Fruit fly (Drosophila melanogaster) whole organism, embryonic: ENCODE measurements around the gene CG2006.

Experiments used
- Atf-2 ChIP-seq: fragments of 200-800 bp; sonication (Bioruptor generic); optimal IDR thresholded peaks from 2 replicates; lab custom pipeline; 2016; ENCODE audit warnings: missing biosample characterization, missing genetic modification characterization
- Awh ChIP-seq: fragments of 200-800 bp; sonication (Bioruptor generic); IDR thresholded peaks from 2 replicates; pipeline ENCODE4, ENCODE4 v1.3.6; 2022; ENCODE audit warnings: missing biosample characterization, missing genetic modification characterization
- CG10366 ChIP-seq: fragments of 200-800 bp; sonication (Bioruptor generic); IDR thresholded peaks from 2 replicates; pipeline ENCODE4 v1.3.6; 2022; ENCODE audit warnings: missing biosample characterization, missing genetic modification characterization
- CG10654 ChIP-seq: fragments of 200-800 bp; sonication (Bioruptor generic); optimal IDR thresholded peaks from 2 replicates; lab custom pipeline; 2016; ENCODE audit warnings: missing biosample characterization, missing genetic modification characterization
- CG10979 ChIP-seq: fragments of 200-800 bp; sonication (Bioruptor generic); optimal IDR thresholded peaks from 2 replicates; lab custom pipeline; 2018; ENCODE audit warnings: missing biosample characterization, mild to moderate bottlenecking, missing genetic modification characterization, moderate library complexity
- CG11093 ChIP-seq: fragments of 200-800 bp; sonication (Bioruptor generic); IDR thresholded peaks from 3 replicates; pipeline ENCODE4 v1.3.6; 2022; ENCODE audit warnings: missing biosample characterization, missing genetic modification characterization
- CG11560 ChIP-seq: fragments of 200-800 bp; sonication (Bioruptor generic); IDR thresholded peaks from 3 replicates; pipeline ENCODE4 v1.3.6; 2022; ENCODE audit warnings: missing biosample characterization, missing genetic modification characterization
- CG11696 ChIP-seq: fragments of 200-800 bp; sonication (Bioruptor generic); IDR thresholded peaks from 2 replicates; pipeline ENCODE4 v1.3.6; 2022; ENCODE audit warnings: missing biosample characterization, missing genetic modification characterization
- CG13287 ChIP-seq: fragments of 200-800 bp; sonication (Bioruptor generic); IDR thresholded peaks from 2 replicates; pipeline ENCODE4 v1.3.6; 2022; ENCODE audit warnings: missing biosample characterization, missing genetic modification characterization; ENCODE audit not compliant: partially characterized antibody
- CG15269 ChIP-seq: fragments of 200-800 bp; sonication (Bioruptor generic); optimal IDR thresholded peaks from 2 replicates; lab custom pipeline; 2018; ENCODE audit warnings: missing biosample characterization, mild to moderate bottlenecking, missing genetic modification characterization, moderate library complexity
- CG15696 ChIP-seq: fragments of 200-800 bp; sonication (Bioruptor generic); optimal IDR thresholded peaks from 2 replicates; lab custom pipeline; 2019; ENCODE audit warnings: missing biosample characterization, mild to moderate bottlenecking, missing genetic modification characterization, moderate library complexity
- CG1602 ChIP-seq: fragments of 200-800 bp; sonication (Bioruptor generic); optimal IDR thresholded peaks from 3 replicates; lab custom pipeline; 2016; ENCODE audit warnings: missing biosample characterization, missing genetic modification characterization
- CG16779 ChIP-seq: fragments of 200-800 bp; sonication (Bioruptor generic); IDR thresholded peaks from 2 replicates; pipeline ENCODE4 v1.3.6; 2022; ENCODE audit warnings: missing biosample characterization, missing genetic modification characterization
- CG1792 ChIP-seq: fragments of 200-800 bp; sonication (Bioruptor generic); optimal IDR thresholded peaks from 2 replicates; lab custom pipeline; 2016; ENCODE audit warnings: missing biosample characterization, missing genetic modification characterization
- CG18011 ChIP-seq: fragments of 200-800 bp; sonication (Bioruptor generic); optimal IDR thresholded peaks from 2 replicates; lab custom pipeline; 2017; ENCODE audit warnings: missing biosample characterization, missing genetic modification characterization, mild to moderate bottlenecking, moderate library complexity, missing genotype
- CG2120 ChIP-seq: fragments of 200-800 bp; sonication (Bioruptor generic); optimal IDR thresholded peaks from 3 replicates; lab custom pipeline; 2016; ENCODE audit warnings: missing biosample characterization, missing genetic modification characterization
- CG32767 ChIP-seq: fragments of 200-800 bp; sonication (Bioruptor generic); IDR thresholded peaks from 2 replicates; pipeline ENCODE4 v1.3.6; 2022; ENCODE audit warnings: missing biosample characterization, missing genetic modification characterization
- CG3726 ChIP-seq: fragments of 200-800 bp; sonication (Bioruptor generic); IDR thresholded peaks from 3 replicates; pipeline ENCODE4, ENCODE4 v1.3.6; 2022; ENCODE audit warnings: missing biosample characterization, missing genetic modification characterization
- CG3838 ChIP-seq: fragments of 200-800 bp; sonication (Bioruptor generic); optimal IDR thresholded peaks from 3 replicates; lab custom pipeline; 2016; ENCODE audit warnings: missing biosample characterization, missing genetic modification characterization
- CG4282 ChIP-seq: fragments of 200-800 bp; sonication (Bioruptor generic); optimal IDR thresholded peaks from 2 replicates; lab custom pipeline; 2016; ENCODE audit warnings: missing biosample characterization, missing genetic modification characterization
- CG4730 ChIP-seq: fragments of 200-800 bp; sonication (Bioruptor generic); IDR thresholded peaks from 2 replicates; pipeline ENCODE4 v1.3.6; 2022; ENCODE audit warnings: missing biosample characterization, missing genetic modification characterization
- CG8089 ChIP-seq: fragments of 200-800 bp; sonication (Bioruptor generic); optimal IDR thresholded peaks from 3 replicates; lab custom pipeline; 2016; ENCODE audit warnings: missing biosample characterization, missing genetic modification characterization
- Chrac-16 ChIP-seq: fragments of 200-800 bp; sonication (Bioruptor generic); optimal IDR thresholded peaks from 3 replicates; lab custom pipeline; 2016; ENCODE audit warnings: missing biosample characterization, missing genetic modification characterization
- HLH4C ChIP-seq: fragments of 200-800 bp; sonication (Bioruptor generic); IDR thresholded peaks from 3 replicates; pipeline ENCODE4 v1.3.6; 2022; ENCODE audit warnings: missing biosample characterization, missing genetic modification characterization; ENCODE audit not compliant: partially characterized antibody
- Hand ChIP-seq: fragments of 200-800 bp; sonication (Bioruptor generic); optimal IDR thresholded peaks from 2 replicates; lab custom pipeline; 2017; ENCODE audit warnings: mild to moderate bottlenecking, missing biosample characterization, missing genetic modification reagents, missing genetic modification characterization
- HmgD ChIP-seq: fragments of 200-800 bp; sonication (Bioruptor generic); optimal IDR thresholded peaks from 3 replicates; lab custom pipeline; 2016; ENCODE audit warnings: missing biosample characterization, missing genetic modification characterization
- MBD-R2 ChIP-seq: fragments of 200-800 bp; sonication (Bioruptor generic); IDR thresholded peaks from 2 replicates; pipeline ENCODE4 v1.3.6; 2022; ENCODE audit warnings: missing biosample characterization, missing genetic modification characterization
- Med ChIP-seq: fragments of 200-800 bp; sonication (Bioruptor generic); peaks from one replicate; lab custom pipeline; 2016; ENCODE audit warnings: missing biosample characterization, missing genetic modification characterization, mild to moderate bottlenecking, inconsistent platforms, moderate library complexity
- NC2β ChIP-seq: fragments of 200-800 bp; sonication (Bioruptor generic); optimal IDR thresholded peaks from 2 replicates; lab custom pipeline; 2016; ENCODE audit warnings: missing biosample characterization, missing genetic modification characterization
- Opbp ChIP-seq: fragments of 200-800 bp; sonication (Bioruptor generic); IDR thresholded peaks from 3 replicates; pipeline ENCODE4 v1.3.6; 2022; ENCODE audit warnings: missing biosample characterization, missing genetic modification characterization; ENCODE audit not compliant: partially characterized antibody
- Pdp1 ChIP-seq, 2 experiments: fragments of 200-800 bp; sonication (Bioruptor generic); optimal IDR thresholded peaks; 3 replicates each; lab custom pipeline; 2016; ENCODE audit warnings: missing biosample characterization in 2 of 2, missing genetic modification characterization in 2 of 2, mild to moderate bottlenecking in 1 of 2, moderate library complexity in 1 of 2
- Side ChIP-seq: fragments of 200-800 bp; sonication (Bioruptor generic); optimal IDR thresholded peaks from 2 replicates; lab custom pipeline; 2016; ENCODE audit warnings: missing biosample characterization, missing genetic modification characterization
- Taf1 ChIP-seq: fragments of 200-800 bp; sonication (Bioruptor generic); IDR thresholded peaks from 2 replicates; pipeline ENCODE4 v1.3.6; 2022; ENCODE audit warnings: missing biosample characterization, missing genetic modification characterization
- Trl ChIP-seq, 3 experiments: fragments of >200 bp in 2 of 3; fragments of 200-800 bp in 1 of 3; sonication (Bioruptor generic) in 1 of 3; optimal IDR thresholded peaks; 2 replicates in 1 of 3; 3 replicates in 2 of 3; lab custom pipeline; 2016 to 2017; ENCODE audit warnings: missing biosample characterization in 1 of 3, missing genetic modification characterization in 1 of 3
- Xrp1 ChIP-seq: fragments of 200-800 bp; sonication (Bioruptor generic); IDR thresholded peaks from 2 replicates; pipeline ENCODE4 v1.3.6; 2022; ENCODE audit warnings: missing biosample characterization, missing genetic modification characterization
- ab ChIP-seq: fragments of 200-800 bp; sonication (Bioruptor generic); optimal IDR thresholded peaks from 2 replicates; lab custom pipeline; 2016; ENCODE audit warnings: missing biosample characterization, missing genetic modification characterization
- ase ChIP-seq: fragments of 200-800 bp; sonication (Bioruptor generic); IDR thresholded peaks from 3 replicates; pipeline ENCODE4 v1.3.6; 2022; ENCODE audit warnings: missing biosample characterization, missing genetic modification characterization
- caup ChIP-seq: fragments of 200-800 bp; sonication (Bioruptor generic); optimal IDR thresholded peaks from 3 replicates; lab custom pipeline; 2017; ENCODE audit warnings: missing biosample characterization, mild to moderate bottlenecking, missing genetic modification characterization, moderate library complexity; ENCODE audit not compliant: severe bottlenecking
- crc ChIP-seq: fragments of 200-800 bp; sonication (Bioruptor generic); optimal IDR thresholded peaks from 2 replicates; lab custom pipeline; 2016; ENCODE audit warnings: missing biosample characterization, missing genetic modification characterization
- gsb ChIP-seq: fragments of 200-800 bp; sonication (Bioruptor generic); IDR thresholded peaks from 2 replicates; pipeline ENCODE4 v1.3.6; 2022; ENCODE audit warnings: missing biosample characterization, missing genetic modification characterization
- jigr1 ChIP-seq: fragments of 200-800 bp; sonication (Bioruptor generic); IDR thresholded peaks from 3 replicates; pipeline ENCODE4 v1.3.6; 2022; ENCODE audit warnings: missing biosample characterization, missing genetic modification characterization
- nmo ChIP-seq: fragments of 200-800 bp; sonication (Bioruptor generic); optimal IDR thresholded peaks from 2 replicates; lab custom pipeline; 2018; ENCODE audit warnings: missing biosample characterization, mild to moderate bottlenecking, missing genetic modification characterization, moderate library complexity
- oc ChIP-seq: fragments of 200-800 bp; sonication (Bioruptor generic); optimal IDR thresholded peaks from 2 replicates; lab custom pipeline; 2018; ENCODE audit warnings: missing biosample characterization, mild to moderate bottlenecking, missing genetic modification characterization, moderate library complexity
- pb ChIP-seq: fragments of 200-800 bp; sonication (Bioruptor generic); optimal IDR thresholded peaks from 3 replicates; lab custom pipeline; 2016; ENCODE audit warnings: missing biosample characterization, missing genetic modification characterization
- ranshi ChIP-seq: fragments of 200-800 bp; sonication (Bioruptor generic); IDR thresholded peaks from 2 replicates; pipeline ENCODE4 v1.3.6; 2022; ENCODE audit warnings: missing biosample characterization, missing genetic modification characterization
- tna ChIP-seq: fragments of 200-800 bp; sonication (Bioruptor generic); IDR thresholded peaks from 2 replicates; pipeline ENCODE4 v1.3.6; 2022; ENCODE audit warnings: missing biosample characterization, missing genetic modification characterization; ENCODE audit not compliant: partially characterized antibody
- usp ChIP-seq: fragments of >200 bp; optimal IDR thresholded peaks from 2 replicates; lab custom pipeline; 2017; ENCODE audit warnings: missing biosample characterization, missing genetic modification characterization
- vfl ChIP-seq: fragments of 200-800 bp; sonication (Bioruptor generic); optimal IDR thresholded peaks from 2 replicates; lab custom pipeline; 2016; ENCODE audit warnings: missing biosample characterization, missing genetic modification characterization
- vvl ChIP-seq: fragments of 200-800 bp; sonication (Bioruptor generic); IDR thresholded peaks from 2 replicates; pipeline ENCODE4 v1.3.6; 2022; ENCODE audit warnings: missing biosample characterization, missing genetic modification characterization
- zfh1 ChIP-seq: fragments of 200-800 bp; sonication (Bioruptor generic); IDR thresholded peaks from 3 replicates; pipeline ENCODE4 v1.3.6; 2022; ENCODE audit warnings: missing biosample characterization, missing genetic modification characterization

CG2006 gene

dm6 chr3R:29478952-29479538, 10.2 kb upstream of the CG2006 start (continued):
- 0 out of 2 replicates have a peak, but pooled peaks have one; percentile 15 for TF ChIP-seq CG32767
- no peak for TF ChIP-seq crc
- peak; percentile 24; the same call in 1 of the 2 replicates for TF ChIP-seq tna (GFP tag; lab: Robert Waterston, UW)
- TF ChIP-seq CG4282, result no peak
- peak; percentile 31 to 34 for TF ChIP-seq Pdp1 (GFP tag; optimal IDR thresholded peaks at IDR 0.05; lab: Kevin White, UChicago)
- TF ChIP-seq usp (GFP tag; lab: Kevin White, UChicago), result no peak
- TF ChIP-seq CG15269 (tag; lab: Kevin White, UChicago), result peak; percentile 79
- no peak for TF ChIP-seq CG10654 (GFP tag; lab: Kevin White, UChicago)
- TF ChIP-seq Awh, result no peak
- TF ChIP-seq Hand (GFP tag; lab: Kevin White, UChicago), result peak; percentile 69
- no peak for TF ChIP-seq CG11560
- TF ChIP-seq NC2β, result no peak
- no peak for TF ChIP-seq Chrac-16 (GFP tag; lab: Kevin White, UChicago)
- TF ChIP-seq vfl, result no peak
- no peak for TF ChIP-seq HmgD (GFP tag; lab: Kevin White, UChicago)
- peak; percentile 61; the same call in 2 of the 3 replicates for TF ChIP-seq zfh1 (GFP tag; lab: Robert Waterston, UW)
- peak; percentile 34; the same call in 1 of the 2 replicates for TF ChIP-seq CG13287 (GFP tag; lab: Robert Waterston, UW)
- no peak for TF ChIP-seq Atf-2 (GFP tag; lab: Kevin White, UChicago)
- TF ChIP-seq CG1602 (GFP tag; lab: Kevin White, UChicago), result no peak
- TF ChIP-seq CG18011, result peak; percentile 37
- TF ChIP-seq pb (GFP tag; lab: Kevin White, UChicago), result no peak
- TF ChIP-seq MBD-R2 (GFP tag; lab: Robert Waterston, UW), result peak; percentile 32; the same call in 1 of the 2 replicates
- peak; percentile 62 for TF ChIP-seq Xrp1 (GFP tag; lab: Robert Waterston, UW)
- no peak for TF ChIP-seq CG1792 (GFP tag; lab: Kevin White, UChicago)
- TF ChIP-seq Opbp (GFP tag; lab: Robert Waterston, UW), result 0 out of 3 replicates have a peak, but pooled peaks have one; percentile 27
- peak; percentile 77 for TF ChIP-seq CG10366 (GFP tag; lab: Robert Waterston, UW)
- no peak for TF ChIP-seq CG16779 (GFP tag; lab: Robert Waterston, UW)
- peak; percentile 74 for TF ChIP-seq CG2120
- TF ChIP-seq oc (tag; lab: Kevin White, UChicago), result peak; percentile 6
- peak; percentile 36 for TF ChIP-seq Taf1 (GFP tag; lab: Robert Waterston, UW)
- peak in 1 of 2 experiments; percentile 56 for TF ChIP-seq Trl (optimal IDR thresholded peaks at IDR 0.05; lab: Kevin White, UChicago)
- no peak for TF ChIP-seq Trl (GFP tag; optimal IDR thresholded peaks at IDR 0.05; lab: Kevin White, UChicago)
- TF ChIP-seq CG8089 (GFP tag; lab: Kevin White, UChicago), result no peak
- TF ChIP-seq ranshi (GFP tag; lab: Robert Waterston, UW), result peak; percentile 63; the same call in 1 of the 2 replicates
- TF ChIP-seq CG11093 (GFP tag; lab: Robert Waterston, UW), result 0 out of 3 replicates have a peak, but pooled peaks have one; percentile 26
- TF ChIP-seq CG3726, result no peak
- peak; percentile 60 for TF ChIP-seq nmo (GFP tag; lab: Kevin White, UChicago)
- TF ChIP-seq vvl (GFP tag; lab: Robert Waterston, UW), result peak; percentile 82
- TF ChIP-seq ab (GFP tag; lab: Kevin White, UChicago), result no peak
- TF ChIP-seq CG10979 (tag; lab: Kevin White, UChicago), result peak; percentile 27
- peak; percentile 70; the same call in 2 of the 3 replicates for TF ChIP-seq ase
- TF ChIP-seq HLH4C (GFP tag; lab: Robert Waterston, UW), result no peak
- TF ChIP-seq gsb, result peak; percentile 29; the same call in 1 of the 2 replicates
- TF ChIP-seq caup, result peak; percentile 57
- no peak for TF ChIP-seq CG15696
- peak; percentile 62 for TF ChIP-seq CG3838 (GFP tag; lab: Kevin White, UChicago)
- peak; percentile 68 for TF ChIP-seq CG4730 (GFP tag; lab: Robert Waterston, UW)
- TF ChIP-seq Med (GFP tag; lab: Kevin White, UChicago), result peak; percentile 93
- TF ChIP-seq Side (GFP tag; lab: Kevin White, UChicago), result no peak
- TF ChIP-seq jigr1 (GFP tag; lab: Robert Waterston, UW), result no peak
- 0 out of 2 replicates have a peak, but pooled peaks have one; percentile 21 for TF ChIP-seq CG11696
